Worm (Caenorhabditis elegans): ENCODE data around the gene fbxc-19.
"Not testable (repeated sequence)": the region's sequence is repeated elsewhere in the genome, so short reads cannot be mapped to it uniquely, and the experiment has no call there.

The fbxc-19 gene

ce11 chrII:1852503-1852902, 32.2 kb downstream of the fbxc-19 start, which contains the start of gene C52E2.2:
Gene C52E2.2, plus strand, starts transcription at chrII:1852803.
- TF ChIP-seq peb-1 (tag; optimal IDR thresholded peaks at IDR 0.05): no peak
- no peak for TF ChIP-seq egl-27 (tag; optimal IDR thresholded peaks at IDR 0.05)
- TF ChIP-seq ztf-11 (tag; optimal IDR thresholded peaks at IDR 0.05): no peak
- no peak for TF ChIP-seq C34F6.9 (tag; optimal IDR thresholded peaks at IDR 0.05)
- no peak for TF ChIP-seq lin-11 (tag; optimal IDR thresholded peaks at IDR 0.05)
- no peak for TF ChIP-seq mbf-1 (tag; optimal IDR thresholded peaks at IDR 0.05)
- no peak for TF ChIP-seq ceh-82 (tag; optimal IDR thresholded peaks at IDR 0.05)
- TF ChIP-seq nhr-11 (tag; optimal IDR thresholded peaks at IDR 0.05): no peak
- TF ChIP-seq lsy-2 (tag; optimal IDR thresholded peaks at IDR 0.05): no peak
- no peak for TF ChIP-seq alr-1 (tag; optimal IDR thresholded peaks at IDR 0.05)

DNA sequence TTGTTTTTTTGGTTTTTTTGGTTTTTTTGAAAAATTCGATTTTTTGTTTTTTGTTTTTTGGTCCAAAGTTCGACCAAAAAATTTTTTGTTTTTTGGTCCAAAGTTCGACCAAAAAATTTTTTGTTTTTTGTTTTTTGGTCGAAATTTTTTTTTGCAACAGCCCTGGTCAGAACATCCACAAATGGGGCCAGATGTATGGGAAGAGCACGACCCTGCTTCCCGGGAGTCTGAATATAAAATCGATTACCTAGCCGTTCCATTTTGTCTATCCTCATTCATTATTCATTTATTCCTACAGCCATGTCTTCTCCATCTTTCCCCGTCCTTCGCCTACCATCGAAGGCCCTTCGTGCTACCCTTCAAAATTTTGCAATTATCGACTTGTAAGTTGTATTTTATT, 33.8 kb downstream of the fbxc-19 start, which contains the start of gene fbxb-95:
TSS of gene fbxb-95 (plus strand) at position 301 of the 400 bp plus-strand sequence.
- not testable (repeated sequence) for TF ChIP-seq aly-2, ZK546.5, F13H6.1 (tag; optimal IDR thresholded peaks at IDR 0.05)

DNA sequence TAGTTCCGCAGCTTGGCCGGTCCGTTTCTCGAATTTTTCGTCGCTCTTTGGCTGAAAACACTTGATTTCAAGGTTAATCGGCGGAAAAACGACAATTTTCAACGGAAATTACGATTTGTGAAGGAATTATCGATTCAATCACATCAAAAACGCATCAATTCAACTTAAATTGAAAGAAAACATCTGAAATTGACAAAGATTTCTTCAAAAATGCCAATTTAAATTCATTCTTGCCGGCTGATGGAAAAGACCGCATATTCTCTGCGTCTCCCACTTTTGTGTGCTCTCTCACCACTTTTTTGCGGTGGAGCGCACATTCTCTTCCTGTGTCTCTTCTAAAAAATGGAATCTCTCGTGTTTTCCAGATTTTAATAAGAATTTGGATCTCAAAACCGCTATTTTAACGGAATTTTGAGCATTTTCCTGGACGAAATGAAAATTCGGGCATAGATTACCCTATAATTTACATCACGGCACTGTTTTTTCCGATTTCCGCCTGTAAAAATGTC, 41.1 kb downstream of the fbxc-19 start, which contains the start of gene C16C4.18:
TSS of gene C16C4.18 (minus strand) at position 51 of the 509 bp plus-strand sequence.
- not testable (repeated sequence) for TF ChIP-seq snpc-4, fos-1, elt-3 (tag; optimal IDR thresholded peaks at IDR 0.05)

DNA sequence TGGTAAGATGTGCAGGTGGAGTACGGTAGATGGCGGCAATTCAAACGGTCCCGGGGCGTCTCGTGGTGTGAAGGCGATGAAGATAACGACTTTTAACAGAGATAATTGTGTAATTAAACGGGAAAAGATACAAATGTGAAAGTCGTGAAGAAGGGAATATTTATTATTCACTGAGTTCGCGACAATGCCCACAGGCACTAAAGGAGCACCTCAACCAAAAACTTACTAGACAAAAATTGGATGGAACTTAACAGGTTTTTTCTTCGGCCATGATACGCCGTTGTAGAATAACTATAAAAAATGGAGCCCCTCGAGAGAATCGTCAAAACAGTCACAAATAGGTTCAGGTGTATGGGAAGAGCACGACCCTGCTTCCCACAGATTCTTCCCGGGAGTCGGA, 42.1 kb downstream of the fbxc-19 start, which contains the start of gene fbxb-98:
TSS of gene fbxb-98 (plus strand) at position 301 of the 400 bp plus-strand sequence.
- TF ChIP-seq mdl-1 (tag; optimal IDR thresholded peaks at IDR 0.05); sma-9 (GFP tag; optimal IDR thresholded peaks at IDR 0.05); sma-9 (tag; optimal IDR thresholded peaks at IDR 0.05); skn-1 (tag; optimal IDR thresholded peaks at IDR 0.05): not testable (repeated sequence)

- no peak for TF ChIP-seq sem-4 (tag; optimal IDR thresholded peaks at IDR 0.05)
- no peak for TF ChIP-seq zag-1 (tag; optimal IDR thresholded peaks at IDR 0.05)
- no peak for TF ChIP-seq unc-39 (tag; optimal IDR thresholded peaks at IDR 0.05)
- TF ChIP-seq ZK546.5 (tag; optimal IDR thresholded peaks at IDR 0.05): no peak
- TF ChIP-seq ceh-16 (tag; optimal IDR thresholded peaks at IDR 0.05): no peak
- no peak for TF ChIP-seq lin-13 (GFP tag; optimal IDR thresholded peaks at IDR 0.05)
- no peak for TF ChIP-seq nhr-77 (tag; optimal IDR thresholded peaks at IDR 0.05)
- TF ChIP-seq elt-3 (tag; optimal IDR thresholded peaks at IDR 0.05): no peak
- TF ChIP-seq nhr-6 (tag; optimal IDR thresholded peaks at IDR 0.05): no peak
- no peak for TF ChIP-seq nhr-10 (tag; optimal IDR thresholded peaks at IDR 0.05)
- no peak for TF ChIP-seq aly-2 (tag; optimal IDR thresholded peaks at IDR 0.05)
Measured at ce11 chrII:1864278-1864677, 44.0 kb downstream of the fbxc-19 start, which contains the start of gene C16C4.17. Gene C16C4.17, plus strand, starts transcription at chrII:1864578.

DNA sequence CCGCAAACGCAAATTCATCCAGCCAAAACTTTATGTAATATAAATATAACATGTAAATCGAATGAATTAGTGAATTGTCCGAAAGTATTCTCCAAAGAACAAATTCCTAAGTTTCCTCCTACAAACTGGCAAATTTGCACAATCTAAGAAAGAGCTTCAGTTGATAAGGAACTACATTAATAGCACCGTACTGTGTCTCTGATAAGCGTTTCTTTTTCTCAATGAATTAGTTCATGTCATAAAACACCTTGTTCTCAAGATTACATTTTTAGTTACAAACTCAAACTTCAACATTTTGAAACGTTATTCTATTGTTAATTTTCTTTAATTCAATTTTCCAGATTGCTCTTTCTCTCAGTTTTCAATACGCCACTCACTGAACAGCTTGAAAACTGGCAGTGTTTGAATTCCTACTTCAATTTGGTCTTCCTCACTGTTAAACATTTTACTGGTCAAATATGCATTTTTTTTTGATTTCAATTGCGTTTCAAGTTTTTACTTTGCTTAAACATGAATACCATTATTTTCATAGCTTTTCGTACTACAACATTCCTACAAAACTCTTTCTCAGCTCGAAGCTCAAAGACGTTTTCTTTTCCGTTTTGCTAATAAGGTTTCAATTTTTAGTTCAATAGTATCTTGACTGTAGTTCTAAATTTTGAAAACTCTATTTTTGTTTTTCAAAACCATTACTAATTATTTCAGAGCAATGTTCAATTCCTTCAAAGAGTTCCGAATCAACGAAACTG, 45.6 kb downstream of the fbxc-19 start, which contains the start of gene math-15:
TSS of gene math-15 (plus strand) at position 699 of the 749 bp plus-strand sequence.
- TF ChIP-seq fos-1 (tag; optimal IDR thresholded peaks at IDR 0.05): peak; percentile 50
- no peak for TF ChIP-seq mab-5 (tag; optimal IDR thresholded peaks at IDR 0.05)

DNA sequence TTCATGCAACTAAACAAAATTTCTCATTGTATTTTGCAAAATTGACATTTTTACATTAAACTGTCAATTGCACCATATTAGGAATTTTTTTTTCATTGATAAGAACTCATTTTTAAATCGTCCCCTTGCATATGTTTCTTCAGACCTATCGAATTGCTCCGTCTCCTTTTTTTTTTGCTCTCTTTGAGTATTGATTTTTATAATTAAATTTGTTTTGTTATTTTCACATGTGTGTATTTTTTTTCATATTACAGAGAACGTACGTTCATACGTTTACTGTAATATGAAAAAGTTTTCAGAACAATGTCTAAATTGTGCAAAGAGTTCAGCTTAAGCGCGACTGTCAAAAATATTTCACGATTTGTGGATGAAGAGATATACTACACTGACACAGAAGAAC, 48.8 kb downstream of the fbxc-19 start, which contains the start of gene math-14:
TSS of gene math-14 (plus strand) at position 301 of the 400 bp plus-strand sequence.
- TF ChIP-seq unc-39 (tag; optimal IDR thresholded peaks at IDR 0.05) (no peak), ZK546.5 (tag; optimal IDR thresholded peaks at IDR 0.05) (no peak), ceh-16 (tag; optimal IDR thresholded peaks at IDR 0.05) (no peak), zag-1 (tag; optimal IDR thresholded peaks at IDR 0.05) (no peak), blmp-1 (tag; optimal IDR thresholded peaks at IDR 0.05; ENCODE audit: insufficient read depth) (no peak), elt-3 (tag; optimal IDR thresholded peaks at IDR 0.05) (no peak), nhr-129 (tag; optimal IDR thresholded peaks at IDR 0.05) (no peak), mdl-1 (tag; optimal IDR thresholded peaks at IDR 0.05) (no peak), C34F6.9 (tag; optimal IDR thresholded peaks at IDR 0.05) (no peak), sma-3 (GFP tag; optimal IDR thresholded peaks at IDR 0.05) (no peak), aly-2 (tag; optimal IDR thresholded peaks at IDR 0.05) (no peak), skn-1 (tag; optimal IDR thresholded peaks at IDR 0.05) (no peak)

Measured in whole organism, L2 larva.